Worm (Caenorhabditis elegans) whole organism, early embryonic: ENCODE measurements around the gene clic-1.

Experiments
- B0310.2 ChIP-seq: sonication (generic microtip); optimal IDR thresholded peaks from 2 replicates; lab custom pipeline; 2016; ENCODE audit warnings: mild to moderate bottlenecking, missing genetic modification characterization, missing compliant biosample characterization
- F13C5.2 ChIP-seq: sonication (generic microtip); optimal IDR thresholded peaks from 2 replicates; lab custom pipeline; 2017; ENCODE audit warnings: mild to moderate bottlenecking, missing genetic modification characterization, inconsistent platforms, missing compliant biosample characterization
- aly-1 ChIP-seq: sonication (generic microtip); optimal IDR thresholded peaks from 2 replicates; lab custom pipeline; 2016; ENCODE audit warnings: missing genetic modification characterization, missing compliant biosample characterization
- ama-1 ChIP-seq: fragments of 150-350 bp; optimal IDR thresholded peaks from 2 replicates; lab custom pipeline; 2014
- ceh-13 ChIP-seq: fragments of 200-800 bp; sonication (Bioruptor generic); optimal IDR thresholded peaks from 2 replicates; lab custom pipeline; 2018; ENCODE audit warnings: mild to moderate bottlenecking, missing genetic modification characterization, missing compliant biosample characterization
- ceh-36 ChIP-seq: sonication (generic microtip); optimal IDR thresholded peaks from 2 replicates; lab custom pipeline; 2016; ENCODE audit warnings: missing genetic modification characterization, inconsistent platforms, missing compliant biosample characterization
- ets-7 ChIP-seq: sonication (generic microtip); optimal IDR thresholded peaks from 2 replicates; lab custom pipeline; 2016; ENCODE audit warnings: missing genotype, missing genetic modification characterization, missing compliant biosample characterization
- flt-1 ChIP-seq: fragments of 200-800 bp; sonication (Bioruptor generic); IDR thresholded peaks from 2 replicates; pipeline ENCODE4 v1.3.6; 2022; ENCODE audit warnings: missing genetic modification characterization, missing compliant biosample characterization
- hmbx-1 ChIP-seq: sonication (generic microtip); optimal IDR thresholded peaks from 2 replicates; lab custom pipeline; 2016; ENCODE audit warnings: mild to moderate bottlenecking, missing genetic modification characterization, missing compliant biosample characterization
- hmg-4 ChIP-seq: fragments of 200-800 bp; sonication (Bioruptor generic); optimal IDR thresholded peaks from 2 replicates; lab custom pipeline; 2018; ENCODE audit warnings: mild to moderate bottlenecking, missing genetic modification characterization, missing compliant biosample characterization
- hnd-1 ChIP-seq: sonication (generic microtip); optimal IDR thresholded peaks from 2 replicates; lab custom pipeline; 2016; ENCODE audit warnings: missing genetic modification characterization, missing compliant biosample characterization
- pes-1 ChIP-seq: fragments of 200-800 bp; sonication (Bioruptor generic); IDR thresholded peaks from 2 replicates; pipeline ENCODE4 v1.3.6; 2022; ENCODE audit warnings: missing genetic modification reagents, missing genetic modification characterization, missing compliant biosample characterization
- scrt-1 ChIP-seq: fragments of 200-800 bp; sonication (Bioruptor generic); IDR thresholded peaks from 2 replicates; pipeline ENCODE4 v1.3.6; 2022; ENCODE audit warnings: missing genetic modification characterization, missing compliant biosample characterization
- sea-1 ChIP-seq: fragments of 200-800 bp; sonication (Bioruptor generic); conservative IDR thresholded peaks from 2 replicates; pipeline ENCODE4 v1.3.6; 2022; ENCODE audit warnings: missing genetic modification characterization, missing compliant biosample characterization
- tbx-11 ChIP-seq: fragments of 200-800 bp; sonication (Bioruptor generic); IDR thresholded peaks from 2 replicates; pipeline ENCODE4 v1.3.6; 2022; ENCODE audit warnings: missing genetic modification characterization, missing compliant biosample characterization
- tbx-37 ChIP-seq: fragments of 200-800 bp; sonication (Bioruptor generic); conservative IDR thresholded peaks from 2 replicates; pipeline ENCODE4 v1.3.6; 2022; ENCODE audit warnings: missing genetic modification reagents, missing genetic modification characterization, missing compliant biosample characterization
- tra-4 ChIP-seq: sonication (generic microtip); optimal IDR thresholded peaks from 2 replicates; lab custom pipeline; 2017; ENCODE audit warnings: missing genetic modification characterization, missing compliant biosample characterization

The clic-1 gene

DNA sequence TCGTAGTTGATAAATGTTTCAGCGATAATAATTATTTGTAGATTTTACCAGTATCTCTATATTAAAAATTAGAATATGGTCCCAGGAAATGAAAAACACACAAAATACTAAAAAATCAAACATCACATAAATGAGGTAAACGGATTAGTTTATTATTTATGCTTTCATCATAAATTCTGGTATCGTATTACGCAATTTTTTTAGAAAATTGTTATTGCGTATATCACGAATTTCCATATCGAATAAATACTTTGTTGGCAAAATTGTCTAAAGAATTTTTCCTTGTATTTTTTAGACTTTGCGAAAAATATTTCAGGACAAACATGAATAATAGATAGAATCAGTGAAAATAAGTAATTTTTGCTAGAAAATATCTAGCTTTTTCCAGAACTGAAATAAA, 8.5 kb downstream of the clic-1 start:
- no peak for TF ChIP-seq ama-1 (lab: Kevin White, UChicago)

DNA sequence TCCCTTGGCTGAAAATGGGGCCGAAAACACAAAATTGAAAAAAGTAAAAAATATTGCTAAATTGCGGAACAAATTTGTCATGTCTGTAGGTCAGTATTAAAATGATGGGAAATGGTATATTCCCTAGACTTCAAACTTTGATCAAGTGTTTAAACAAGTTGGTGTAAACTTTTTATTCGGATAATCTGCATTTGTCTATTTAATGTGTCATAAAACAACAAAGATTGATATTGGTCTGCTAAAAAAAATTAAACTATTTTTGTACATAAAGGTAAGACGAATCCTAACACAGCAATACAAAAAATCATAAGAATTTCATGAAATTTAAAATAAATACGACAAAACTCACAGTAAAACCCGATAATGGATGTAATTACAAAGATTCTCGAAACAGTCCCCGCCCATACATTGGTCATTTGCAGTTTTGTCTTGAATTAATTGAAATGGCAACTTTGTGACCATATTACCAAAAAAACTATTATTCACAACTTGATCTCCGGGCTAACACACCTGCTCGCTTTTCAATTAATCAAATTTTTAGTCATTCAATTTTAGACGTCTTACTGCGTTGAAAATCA, 10.7 kb downstream of the clic-1 start, which contains the start of the genes ZK105.6 and ZK105.8:
ZK105.6 (minus strand) TSS at position 101 of the 578 bp plus-strand sequence.
ZK105.8 (plus strand) TSS at position 528 of the 578 bp plus-strand sequence.
- no peak for TF ChIP-seq hnd-1 (tag; lab: Kevin White, UChicago)

DNA sequence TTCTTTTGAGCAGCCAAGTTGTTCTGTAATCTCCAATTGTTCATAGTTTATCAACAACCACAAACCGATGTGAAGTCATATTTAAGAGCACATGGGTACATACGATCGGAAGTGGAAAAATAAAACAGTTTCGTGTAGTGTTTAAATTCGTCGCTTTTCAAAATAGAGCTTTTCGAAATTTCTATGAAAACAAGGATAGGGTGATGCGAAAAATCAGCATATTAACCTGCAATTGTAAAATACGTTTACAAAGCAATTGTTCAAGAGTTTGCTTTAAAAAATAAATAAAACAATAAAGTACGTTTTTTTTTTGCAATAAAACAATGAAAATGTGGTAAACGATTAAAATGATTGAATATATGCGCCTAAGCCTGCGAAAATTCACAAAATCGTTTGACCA, 12.8 kb downstream of the clic-1 start, which contains the start of gene ZK105.14:
ZK105.14 (minus strand) TSS at position 101 of the 400 bp plus-strand sequence.
- TF ChIP-seq scrt-1 (no peak), B0310.2 (tag; lab: Kevin White, UChicago) (no peak), ama-1 (lab: Kevin White, UChicago) (no peak), tra-4 (tag; lab: Kevin White, UChicago) (no peak), hmbx-1 (tag; lab: Kevin White, UChicago) (no peak), ceh-36 (tag; lab: Kevin White, UChicago) (no peak), flt-1 (GFP tag; lab: Robert Waterston, UW) (no peak), ceh-13 (GFP tag; lab: Kevin White, UChicago) (no peak), hnd-1 (tag; lab: Kevin White, UChicago) (no peak), aly-1 (tag; lab: Kevin White, UChicago) (no peak), hmg-4 (GFP tag; lab: Kevin White, UChicago) (no peak), sea-1 (GFP tag; lab: Robert Waterston, UW) (no peak), tbx-11 (no peak), pes-1 (GFP tag; lab: Robert Waterston, UW) (no peak), ets-7 (tag; lab: Kevin White, UChicago) (no peak), tbx-37 (GFP tag; lab: Robert Waterston, UW) (no peak), F13C5.2 (tag; lab: Kevin White, UChicago) (no peak)

DNA sequence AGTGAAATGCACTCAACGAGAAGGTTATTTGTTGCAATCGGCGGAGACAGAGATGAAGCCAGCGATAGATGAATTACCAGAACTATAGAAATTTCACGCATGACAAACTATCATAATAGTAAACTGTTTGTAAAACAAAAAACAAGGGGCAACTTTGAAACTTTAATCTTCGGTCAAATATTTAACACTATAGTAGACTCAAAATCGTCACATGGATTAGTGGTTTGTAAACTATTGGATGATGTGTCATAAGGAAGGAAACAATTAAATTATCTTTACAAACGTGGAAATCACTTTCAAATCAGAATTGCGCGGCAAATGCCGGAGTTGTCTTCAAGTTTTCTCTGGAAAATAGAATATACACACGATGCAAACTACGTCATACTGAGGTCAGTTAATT, 17.1 kb downstream of the clic-1 start, which contains the start of gene ZK105.5:
ZK105.5 (minus strand) TSS at position 101 of the 400 bp plus-strand sequence.
- no peak for TF ChIP-seq hmbx-1 (tag; lab: Kevin White, UChicago)
- TF ChIP-seq ama-1 (lab: Kevin White, UChicago) = no peak
- no peak for TF ChIP-seq tbx-37 (GFP tag; lab: Robert Waterston, UW)
- TF ChIP-seq pes-1 (GFP tag; lab: Robert Waterston, UW) = no peak
- no peak for TF ChIP-seq aly-1 (tag; lab: Kevin White, UChicago)
- no peak for TF ChIP-seq ceh-36 (tag; lab: Kevin White, UChicago)
- no peak for TF ChIP-seq tra-4 (tag; lab: Kevin White, UChicago)
- no peak for TF ChIP-seq F13C5.2 (tag; lab: Kevin White, UChicago)
- TF ChIP-seq ets-7 (tag; lab: Kevin White, UChicago) = no peak
- TF ChIP-seq sea-1 (GFP tag; lab: Robert Waterston, UW) = no peak
- TF ChIP-seq flt-1 (GFP tag; lab: Robert Waterston, UW) = no peak
- TF ChIP-seq ceh-13 (GFP tag; lab: Kevin White, UChicago) = no peak
- TF ChIP-seq tbx-11 = no peak
- TF ChIP-seq hnd-1 (tag; lab: Kevin White, UChicago) = no peak
- TF ChIP-seq B0310.2 (tag; lab: Kevin White, UChicago) = no peak
- no peak for TF ChIP-seq hmg-4 (GFP tag; lab: Kevin White, UChicago)
- no peak for TF ChIP-seq scrt-1

DNA sequence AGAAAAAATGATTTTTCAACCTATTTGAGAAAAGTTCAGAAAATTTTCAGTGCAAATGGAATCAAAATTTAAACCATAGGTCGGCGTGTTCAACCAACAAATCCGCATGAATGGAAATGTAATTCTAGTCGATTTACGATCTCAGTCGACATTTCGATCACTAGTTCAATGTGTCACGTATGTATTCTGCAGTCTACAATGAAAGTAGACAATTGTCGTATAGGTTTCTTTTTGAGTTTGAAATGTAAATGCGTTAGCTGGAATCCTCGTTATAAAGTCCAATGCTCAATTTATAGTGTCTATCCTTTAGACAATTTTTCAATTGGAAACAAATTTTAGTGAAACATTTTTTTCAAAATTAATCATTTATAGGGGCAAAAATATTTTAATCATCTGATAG, 18.7 kb downstream of the clic-1 start, which contains the start of gene ZK105.12:
ZK105.12 (minus strand) TSS at position 101 of the 400 bp plus-strand sequence.
- TF ChIP-seq ets-7 (tag; lab: Kevin White, UChicago) = no peak
- TF ChIP-seq aly-1 (tag; lab: Kevin White, UChicago) = no peak
- TF ChIP-seq tbx-11 = no peak
- TF ChIP-seq scrt-1 = no peak

DNA sequence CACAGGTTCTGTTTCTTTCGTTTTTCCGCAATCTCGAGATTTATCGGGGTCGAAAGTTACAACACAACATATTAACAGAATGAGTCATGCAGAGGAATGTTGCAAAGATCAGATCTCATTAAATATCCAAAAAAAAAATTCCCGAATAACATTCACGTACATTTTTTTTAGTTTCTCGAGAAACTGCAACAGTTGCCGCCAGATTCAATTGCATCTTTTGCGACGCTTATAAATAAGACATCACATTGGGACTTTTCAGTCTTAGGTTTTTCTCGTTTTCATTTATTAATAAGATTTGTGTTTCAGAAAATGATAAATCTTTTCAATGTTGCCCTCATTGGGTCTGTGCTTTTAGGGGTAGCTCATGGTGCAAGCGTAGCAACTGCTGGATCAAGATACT, 21.0 kb downstream of the clic-1 start, which contains the start of gene ZK105.1:
ZK105.1 (plus strand) TSS at position 301 of the 400 bp plus-strand sequence.
- TF ChIP-seq hmbx-1 (tag; lab: Kevin White, UChicago) (no peak), ets-7 (tag; lab: Kevin White, UChicago) (no peak), F13C5.2 (tag; lab: Kevin White, UChicago) (no peak), hmg-4 (GFP tag; lab: Kevin White, UChicago) (no peak), scrt-1 (no peak), flt-1 (GFP tag; lab: Robert Waterston, UW) (no peak), tbx-11 (no peak), ama-1 (lab: Kevin White, UChicago) (no peak), pes-1 (GFP tag; lab: Robert Waterston, UW) (no peak), ceh-13 (GFP tag; lab: Kevin White, UChicago) (no peak), tbx-37 (GFP tag; lab: Robert Waterston, UW) (no peak)

DNA sequence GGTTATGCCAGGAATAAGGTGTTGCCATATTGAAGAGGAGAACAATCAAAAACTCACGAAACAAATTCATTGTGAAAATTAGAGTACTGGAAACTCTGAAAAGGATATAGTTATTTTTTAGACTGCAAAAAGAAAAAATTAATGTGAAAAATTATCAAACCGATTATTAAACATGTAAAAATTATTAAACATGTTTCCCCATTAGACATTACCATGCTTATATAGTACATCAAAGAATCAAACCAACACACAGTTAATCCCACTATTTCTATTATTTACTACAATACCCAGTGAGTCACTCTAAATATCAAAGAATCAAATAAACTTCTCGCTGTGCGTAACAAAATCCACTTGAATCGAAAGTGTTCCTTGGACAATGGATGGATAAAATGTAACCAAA, 21.6 kb downstream of the clic-1 start, which contains the start of gene ZK105.13:
ZK105.13 (minus strand) TSS at position 101 of the 400 bp plus-strand sequence.
- TF ChIP-seq ama-1 (lab: Kevin White, UChicago) = no peak

DNA sequence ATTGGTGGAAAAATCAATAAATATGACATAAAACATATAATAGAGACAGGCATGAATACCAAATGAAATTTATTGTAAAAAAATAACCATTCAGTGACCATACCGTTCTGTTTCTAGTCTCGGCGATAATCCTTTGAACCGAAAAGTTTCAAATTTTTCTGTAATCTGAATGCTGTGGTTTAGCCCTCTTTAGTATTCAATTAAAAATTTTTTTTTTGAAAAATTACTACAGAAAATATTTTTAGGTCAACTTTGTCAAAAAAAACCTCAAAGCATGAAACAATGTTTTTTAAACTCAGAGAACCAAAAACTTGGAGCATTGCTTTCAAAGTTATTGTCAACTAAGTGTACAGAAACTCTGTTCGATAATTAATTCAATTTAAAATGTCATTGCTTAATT, 26.2 kb downstream of the clic-1 start, which contains the start of gene ZK105.11:
ZK105.11 (minus strand) TSS at position 101 of the 400 bp plus-strand sequence.
- TF ChIP-seq ceh-13 (GFP tag; lab: Kevin White, UChicago) = no peak
- no peak for TF ChIP-seq hmbx-1 (tag; lab: Kevin White, UChicago)
- no peak for TF ChIP-seq tbx-11
- no peak for TF ChIP-seq hnd-1 (tag; lab: Kevin White, UChicago)
- TF ChIP-seq flt-1 (GFP tag; lab: Robert Waterston, UW) = no peak
- no peak for TF ChIP-seq tbx-37 (GFP tag; lab: Robert Waterston, UW)
- TF ChIP-seq B0310.2 (tag; lab: Kevin White, UChicago) = no peak
- no peak for TF ChIP-seq aly-1 (tag; lab: Kevin White, UChicago)
- TF ChIP-seq F13C5.2 (tag; lab: Kevin White, UChicago) = no peak
- no peak for TF ChIP-seq hmg-4 (GFP tag; lab: Kevin White, UChicago)
- no peak for TF ChIP-seq ama-1 (lab: Kevin White, UChicago)
- TF ChIP-seq sea-1 (GFP tag; lab: Robert Waterston, UW) = no peak
- TF ChIP-seq tra-4 (tag; lab: Kevin White, UChicago) = no peak
- no peak for TF ChIP-seq scrt-1
- TF ChIP-seq pes-1 (GFP tag; lab: Robert Waterston, UW) = no peak
- TF ChIP-seq ets-7 (tag; lab: Kevin White, UChicago) = no peak
- TF ChIP-seq ceh-36 (tag; lab: Kevin White, UChicago) = no peak
